Fruit fly (Drosophila melanogaster) whole organism, embryonic: ENCODE measurements around the gene ATP7.

Source experiments
- ATbp ChIP-seq: fragments of 200-800 bp; sonication (Bioruptor generic); optimal IDR thresholded peaks from 2 replicates; lab custom pipeline; 2017; ENCODE audit warnings: missing biosample characterization, mild to moderate bottlenecking, missing genetic modification characterization, missing genetic modification reagents
- CG1024 ChIP-seq: fragments of 200-800 bp; sonication (Bioruptor generic); IDR thresholded peaks from 2 replicates; pipeline ENCODE4 v1.3.6; 2022; ENCODE audit warnings: missing biosample characterization, missing genetic modification characterization
- CG11504 ChIP-seq: fragments of 200-800 bp; sonication (Bioruptor generic); optimal IDR thresholded peaks from 3 replicates; lab custom pipeline; 2019; ENCODE audit warnings: missing biosample characterization, mild to moderate bottlenecking, missing genetic modification characterization, moderate library complexity
- CG12219 ChIP-seq: fragments of 200-800 bp; sonication (Bioruptor generic); optimal IDR thresholded peaks from 3 replicates; lab custom pipeline; 2018; ENCODE audit warnings: missing biosample characterization, mild to moderate bottlenecking, missing genetic modification characterization
- CG17328 ChIP-seq: fragments of 200-800 bp; sonication (Bioruptor generic); IDR thresholded peaks from 2 replicates; pipeline ENCODE4 v1.3.6; 2022; ENCODE audit warnings: missing biosample characterization, missing genetic modification characterization
- CG17568 ChIP-seq: fragments of 200-800 bp; sonication (Bioruptor generic); optimal IDR thresholded peaks from 2 replicates; lab custom pipeline; 2018; ENCODE audit warnings: missing biosample characterization, mild to moderate bottlenecking, missing genetic modification characterization, moderate library complexity
- CG18764 ChIP-seq: fragments of 200-800 bp; sonication (Bioruptor generic); optimal IDR thresholded peaks from 3 replicates; lab custom pipeline; 2016; ENCODE audit warnings: missing biosample characterization, missing genetic modification characterization
- CG3065 ChIP-seq: fragments of 200-800 bp; sonication (Bioruptor generic); optimal IDR thresholded peaks from 2 replicates; lab custom pipeline; 2016; ENCODE audit warnings: missing biosample characterization, missing genetic modification characterization
- CG32767 ChIP-seq: fragments of 200-800 bp; sonication (Bioruptor generic); IDR thresholded peaks from 2 replicates; pipeline ENCODE4 v1.3.6; 2022; ENCODE audit warnings: missing biosample characterization, missing genetic modification characterization
- CG34376 ChIP-seq: fragments of 200-800 bp; sonication (Bioruptor generic); optimal IDR thresholded peaks from 2 replicates; lab custom pipeline; 2018; ENCODE audit warnings: missing biosample characterization, mild to moderate bottlenecking, missing genetic modification characterization
- CG3838 ChIP-seq: fragments of 200-800 bp; sonication (Bioruptor generic); optimal IDR thresholded peaks from 3 replicates; lab custom pipeline; 2016; ENCODE audit warnings: missing biosample characterization, missing genetic modification characterization
- CG3995 ChIP-seq: fragments of 200-800 bp; sonication (Bioruptor generic); optimal IDR thresholded peaks from 3 replicates; lab custom pipeline; 2016; ENCODE audit warnings: missing biosample characterization, missing genetic modification characterization
- CG4730 ChIP-seq: fragments of 200-800 bp; sonication (Bioruptor generic); IDR thresholded peaks from 2 replicates; pipeline ENCODE4 v1.3.6; 2022; ENCODE audit warnings: missing biosample characterization, missing genetic modification characterization
- CG7372 ChIP-seq: fragments of 200-800 bp; sonication (Bioruptor generic); IDR thresholded peaks from 2 replicates; pipeline ENCODE4 v1.3.6; 2022; ENCODE audit warnings: missing biosample characterization, missing genetic modification characterization
- CG8089 ChIP-seq: fragments of 200-800 bp; sonication (Bioruptor generic); optimal IDR thresholded peaks from 3 replicates; lab custom pipeline; 2016; ENCODE audit warnings: missing biosample characterization, missing genetic modification characterization
- CG8765 ChIP-seq: fragments of 200-800 bp; sonication (Bioruptor generic); IDR thresholded peaks from 2 replicates; pipeline ENCODE4 v1.3.6; 2022; ENCODE audit warnings: missing biosample characterization, missing genetic modification characterization
- CG9609 ChIP-seq: fragments of 200-800 bp; sonication (Bioruptor generic); optimal IDR thresholded peaks from 3 replicates; lab custom pipeline; 2016; ENCODE audit warnings: missing biosample characterization, missing genetic modification characterization
- D ChIP-seq, 2 experiments: fragments of 200-800 bp in 1 of 2; fragments of >200 bp in 1 of 2; sonication (Bioruptor generic) in 1 of 2; optimal IDR thresholded peaks; 2 replicates in 1 of 2; 3 replicates in 1 of 2; lab custom pipeline; 2017; ENCODE audit warnings: mild to moderate bottlenecking in 1 of 2, missing biosample characterization in 1 of 2, missing genetic modification characterization in 1 of 2, missing genetic modification reagents in 1 of 2
- D19B ChIP-seq: fragments of 200-800 bp; sonication (Bioruptor generic); optimal IDR thresholded peaks from 2 replicates; lab custom pipeline; 2017; ENCODE audit warnings: missing biosample characterization, mild to moderate bottlenecking, missing genetic modification characterization
- Deaf1 ChIP-seq: fragments of 200-800 bp; optimal IDR thresholded peaks from 3 replicates; lab custom pipeline; 2019; ENCODE audit warnings: missing biosample characterization, mild to moderate bottlenecking, missing genetic modification characterization, moderate library complexity
- Dll ChIP-seq: fragments of 200-800 bp; sonication (Bioruptor generic); IDR thresholded peaks from 4 replicates; pipeline ENCODE4 v1.3.6; 2022; ENCODE audit warnings: missing biosample characterization, missing genetic modification characterization; ENCODE audit not compliant: partially characterized antibody
- Fer2 ChIP-seq: fragments of 200-800 bp; sonication (Bioruptor generic); optimal IDR thresholded peaks from 2 replicates; lab custom pipeline; 2018; ENCODE audit warnings: missing biosample characterization, mild to moderate bottlenecking, missing genetic modification characterization, moderate library complexity
- Hmx ChIP-seq: fragments of 200-800 bp; sonication (Bioruptor generic); optimal IDR thresholded peaks from 2 replicates; lab custom pipeline; 2016; ENCODE audit warnings: missing biosample characterization, missing genetic modification characterization
- Mes4 ChIP-seq: fragments of 200-800 bp; sonication (Bioruptor generic); optimal IDR thresholded peaks from 2 replicates; lab custom pipeline; 2016; ENCODE audit warnings: missing biosample characterization, missing genetic modification characterization
- Opbp ChIP-seq: fragments of 200-800 bp; sonication (Bioruptor generic); IDR thresholded peaks from 3 replicates; pipeline ENCODE4 v1.3.6; 2022; ENCODE audit warnings: missing biosample characterization, missing genetic modification characterization; ENCODE audit not compliant: partially characterized antibody
- Optix ChIP-seq: fragments of 200-800 bp; sonication (Bioruptor generic); IDR thresholded peaks from 3 replicates; pipeline ENCODE4 v1.3.6; 2022; ENCODE audit warnings: missing biosample characterization, missing genetic modification characterization
- PHDP ChIP-seq: fragments of 200-800 bp; sonication (Bioruptor generic); optimal IDR thresholded peaks from 3 replicates; lab custom pipeline; 2018; ENCODE audit warnings: missing biosample characterization, mild to moderate bottlenecking, missing genetic modification characterization, moderate library complexity
- Ptx1 ChIP-seq: fragments of 200-800 bp; sonication (Bioruptor generic); IDR thresholded peaks from 2 replicates; pipeline ENCODE4 v1.3.6; 2022; ENCODE audit warnings: missing biosample characterization, missing genetic modification characterization
- Scr ChIP-seq: fragments of 200-800 bp; sonication (Bioruptor generic); IDR thresholded peaks from 2 replicates; pipeline ENCODE4 v1.3.6; 2022; ENCODE audit warnings: missing biosample characterization, missing genetic modification characterization; ENCODE audit not compliant: partially characterized antibody
- bigmax ChIP-seq: fragments of 200-800 bp; sonication (Bioruptor generic); optimal IDR thresholded peaks from 2 replicates; lab custom pipeline; 2018; ENCODE audit warnings: missing biosample characterization, mild to moderate bottlenecking, missing genetic modification characterization
- ftz-f1 ChIP-seq: fragments of 200-800 bp; sonication (Bioruptor generic); optimal IDR thresholded peaks from 2 replicates; lab custom pipeline; 2016; ENCODE audit warnings: missing biosample characterization, missing genetic modification characterization
- fu2 ChIP-seq: fragments of 200-800 bp; sonication (Bioruptor generic); optimal IDR thresholded peaks from 2 replicates; lab custom pipeline; 2016; ENCODE audit warnings: missing biosample characterization, missing genetic modification characterization
- grau ChIP-seq: fragments of 200-800 bp; optimal IDR thresholded peaks from 3 replicates; lab custom pipeline; 2019; ENCODE audit warnings: missing biosample characterization, mild to moderate bottlenecking, missing genetic modification characterization, moderate library complexity
- luna ChIP-seq: fragments of 200-800 bp; sonication (Bioruptor generic); optimal IDR thresholded peaks from 2 replicates; lab custom pipeline; 2016; ENCODE audit warnings: missing biosample characterization, missing genetic modification characterization
- mam ChIP-seq: fragments of 200-800 bp; sonication (Bioruptor generic); optimal IDR thresholded peaks from 3 replicates; lab custom pipeline; 2016; ENCODE audit warnings: missing biosample characterization, missing genetic modification characterization
- onecut ChIP-seq: fragments of 200-800 bp; sonication (Bioruptor generic); IDR thresholded peaks from 2 replicates; pipeline ENCODE4 v1.3.6; 2022; ENCODE audit warnings: missing biosample characterization, missing genetic modification characterization
- org-1 ChIP-seq: fragments of 200-800 bp; sonication (Bioruptor generic); optimal IDR thresholded peaks from 2 replicates; lab custom pipeline; 2017; ENCODE audit warnings: missing biosample characterization, missing genetic modification characterization
- p53 ChIP-seq: fragments of 200-800 bp; sonication (Bioruptor generic); optimal IDR thresholded peaks from 2 replicates; lab custom pipeline; 2016; ENCODE audit warnings: missing biosample characterization, missing genetic modification characterization
- pnt ChIP-seq: fragments of 200-800 bp; sonication (Bioruptor generic); optimal IDR thresholded peaks from 3 replicates; lab custom pipeline; 2016; ENCODE audit warnings: missing biosample characterization, missing genetic modification characterization
- pzg ChIP-seq: fragments of 200-800 bp; sonication (Bioruptor generic); optimal IDR thresholded peaks from 3 replicates; lab custom pipeline; 2018; ENCODE audit warnings: missing biosample characterization, mild to moderate bottlenecking, missing genetic modification characterization, moderate library complexity
- sc ChIP-seq, 3 experiments: fragments of >200 bp in 2 of 3; fragments of 200-800 bp in 1 of 3; sonication (Bioruptor generic) in 1 of 3; optimal IDR thresholded peaks; 2 replicates in 2 of 3; 3 replicates in 1 of 3; lab custom pipeline; 2017; ENCODE audit warnings: mild to moderate bottlenecking in 1 of 3, missing biosample characterization in 1 of 3, missing genetic modification characterization in 1 of 3, missing genetic modification reagents in 1 of 3
- sima ChIP-seq: fragments of 200-800 bp; sonication (Bioruptor generic); optimal IDR thresholded peaks from 2 replicates; lab custom pipeline; 2016; ENCODE audit warnings: missing biosample characterization, missing genetic modification characterization
- sqz ChIP-seq: fragments of 200-800 bp; sonication (Bioruptor generic); optimal IDR thresholded peaks from 3 replicates; lab custom pipeline; 2018; ENCODE audit warnings: missing biosample characterization, mild to moderate bottlenecking, missing genetic modification characterization
- tgo ChIP-seq: fragments of 200-800 bp; sonication (Bioruptor generic); IDR thresholded peaks from 3 replicates; pipeline ENCODE4 v1.3.6; 2022; ENCODE audit warnings: missing biosample characterization, missing genetic modification characterization
- tin ChIP-seq: fragments of 200-800 bp; sonication (Bioruptor generic); optimal IDR thresholded peaks from 3 replicates; lab custom pipeline; 2016; ENCODE audit warnings: missing biosample characterization, missing genetic modification characterization
- tio ChIP-seq: fragments of 200-800 bp; sonication (Bioruptor generic); optimal IDR thresholded peaks from 2 replicates; lab custom pipeline; 2017; ENCODE audit warnings: missing biosample characterization, missing genetic modification characterization, inconsistent platforms
- ttk ChIP-seq: fragments of 200-800 bp; sonication (Bioruptor generic); IDR thresholded peaks from 2 replicates; pipeline ENCODE4 v2.1.2; 2022; ENCODE audit warnings: missing biosample characterization, missing genetic modification characterization
- tup ChIP-seq: fragments of 200-800 bp; sonication (Bioruptor generic); optimal IDR thresholded peaks from 2 replicates; lab custom pipeline; 2016; ENCODE audit warnings: missing biosample characterization, mild to moderate bottlenecking, missing genetic modification characterization, moderate library complexity
- unc-4 ChIP-seq: fragments of 200-800 bp; sonication (Bioruptor generic); IDR thresholded peaks from 2 replicates; pipeline ENCODE4 v1.3.6; 2022; ENCODE audit warnings: missing biosample characterization, missing genetic modification characterization; ENCODE audit not compliant: partially characterized antibody
- vnd ChIP-seq: fragments of 200-800 bp; sonication (Bioruptor generic); IDR thresholded peaks from 3 replicates; pipeline ENCODE4 v1.3.6; 2022; ENCODE audit warnings: missing biosample characterization, missing genetic modification characterization; ENCODE audit not compliant: partially characterized antibody
- zfh2 ChIP-seq: fragments of 200-800 bp; sonication (Bioruptor generic); optimal IDR thresholded peaks from 2 replicates; lab custom pipeline; 2016; ENCODE audit warnings: missing biosample characterization, missing genetic modification characterization

Gene ATP7

DNA sequence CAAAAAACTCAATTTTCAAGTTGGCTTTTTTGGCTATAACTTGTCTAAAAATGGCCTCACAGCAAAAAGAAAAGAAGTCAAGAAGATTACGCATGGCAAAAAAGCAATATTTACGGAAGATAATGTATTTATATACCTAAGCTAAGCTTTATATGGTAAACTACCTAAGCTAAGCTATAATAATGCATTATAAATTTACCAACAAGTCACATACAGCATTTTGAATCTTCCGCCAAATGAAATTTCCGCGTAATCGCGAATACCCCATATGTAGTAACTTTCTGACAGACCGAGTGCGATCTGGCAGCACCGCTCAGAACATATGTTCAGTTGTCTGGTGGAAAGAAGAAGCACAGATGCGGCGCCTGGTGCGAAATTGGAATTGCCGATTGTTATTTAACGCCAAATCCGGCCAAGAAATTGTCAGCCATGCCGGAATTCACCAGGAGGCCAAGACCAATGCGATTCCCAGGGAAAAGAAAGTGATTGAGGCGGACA lies 36.9 kb downstream of the ATP7 start, which contains the start of gene sicily (continued):
- TF ChIP-seq CG32767 (GFP tag; lab: Robert Waterston, UW), result no peak
- TF ChIP-seq CG3995 (GFP tag; lab: Kevin White, UChicago), result no peak
- TF ChIP-seq CG17328 (GFP tag; lab: Robert Waterston, UW), result no peak
- no peak for TF ChIP-seq tin
- TF ChIP-seq D19B (GFP tag; lab: Kevin White, UChicago), result no peak
- TF ChIP-seq Dll (GFP tag; lab: Robert Waterston, UW), result 0 out of 4 replicates have a peak, but pooled peaks have one; percentile 23
- TF ChIP-seq tgo (GFP tag; lab: Robert Waterston, UW), result no peak
- no peak for TF ChIP-seq CG7372 (GFP tag; lab: Robert Waterston, UW)
- no peak for TF ChIP-seq CG3065
- TF ChIP-seq Optix (GFP tag; lab: Robert Waterston, UW), result no peak
- no peak for TF ChIP-seq org-1
- no peak for TF ChIP-seq Ptx1
- no peak for TF ChIP-seq grau (tag; lab: Kevin White, UChicago)
- TF ChIP-seq PHDP, result no peak
- TF ChIP-seq CG8765 (GFP tag; lab: Robert Waterston, UW), result no peak
- TF ChIP-seq CG3838 (GFP tag; lab: Kevin White, UChicago), result no peak
- TF ChIP-seq luna (GFP tag; lab: Kevin White, UChicago), result no peak
- no peak for TF ChIP-seq zfh2 (GFP tag; lab: Kevin White, UChicago)
- no peak for TF ChIP-seq tio (GFP tag; lab: Kevin White, UChicago)
- TF ChIP-seq D (optimal IDR thresholded peaks at IDR 0.05; lab: Kevin White, UChicago), result no peak
- TF ChIP-seq D (GFP tag; optimal IDR thresholded peaks at IDR 0.05; lab: Kevin White, UChicago), result no peak
- TF ChIP-seq pzg (GFP tag; lab: Kevin White, UChicago), result peak; percentile 84
- no peak for TF ChIP-seq CG12219 (GFP tag; lab: Kevin White, UChicago)
- TF ChIP-seq unc-4 (GFP tag; lab: Robert Waterston, UW), result peak; percentile 38; the same call in 1 of the 2 replicates
- TF ChIP-seq CG11504 (tag; lab: Kevin White, UChicago), result no peak
- no peak for TF ChIP-seq CG18764 (GFP tag; lab: Kevin White, UChicago)
- TF ChIP-seq p53 (GFP tag; lab: Kevin White, UChicago), result no peak
- TF ChIP-seq fu2 (GFP tag; lab: Kevin White, UChicago), result no peak
- TF ChIP-seq CG1024, result no peak
- TF ChIP-seq mam, result no peak
- no peak for TF ChIP-seq sima (GFP tag; lab: Kevin White, UChicago)
- TF ChIP-seq onecut (GFP tag; lab: Robert Waterston, UW), result no peak
- no peak for TF ChIP-seq tup (GFP tag; lab: Kevin White, UChicago)
- TF ChIP-seq vnd (GFP tag; lab: Robert Waterston, UW), result no peak
- no peak for TF ChIP-seq ATbp (GFP tag; lab: Kevin White, UChicago)
- no peak for TF ChIP-seq ftz-f1 (GFP tag; lab: Kevin White, UChicago)
- no peak for TF ChIP-seq Hmx
- TF ChIP-seq sqz (GFP tag; lab: Kevin White, UChicago), result no peak
- TF ChIP-seq sc (optimal IDR thresholded peaks at IDR 0.05; lab: Kevin White, UChicago), result no peak
- TF ChIP-seq sc (GFP tag; optimal IDR thresholded peaks at IDR 0.05; lab: Kevin White, UChicago), result no peak
- no peak for TF ChIP-seq Mes4 (GFP tag; lab: Kevin White, UChicago)
- TF ChIP-seq CG4730 (GFP tag; lab: Robert Waterston, UW), result no peak
- TF ChIP-seq bigmax (GFP tag; lab: Kevin White, UChicago), result no peak
- no peak for TF ChIP-seq pnt
- TF ChIP-seq CG9609 (GFP tag; lab: Kevin White, UChicago), result no peak
- TF ChIP-seq Fer2, result no peak
- TF ChIP-seq ttk (GFP tag; lab: Robert Waterston, UW), result no peak
- no peak for TF ChIP-seq Scr (GFP tag; lab: Robert Waterston, UW)
- TF ChIP-seq CG8089 (GFP tag; lab: Kevin White, UChicago), result no peak
- no peak for TF ChIP-seq CG34376 (GFP tag; lab: Kevin White, UChicago)
- no peak for TF ChIP-seq Deaf1
- TF ChIP-seq Opbp (GFP tag; lab: Robert Waterston, UW), result no peak
- TF ChIP-seq CG17568 (GFP tag; lab: Kevin White, UChicago), result no peak
